Fruit fly (Drosophila melanogaster): ENCODE measurements around the gene CG12011.

CG12011 gene

dm6 chr3L:1723053-1723452 lies 28.6 kb downstream of the CG12011 start, which contains the start of gene CG18171:
CG18171 (minus strand) TSS chr3L:1723153.
- TF ChIP-seq dm (GFP tag; optimal IDR thresholded peaks at IDR 0.05): no peak
- TF ChIP-seq bcd (GFP tag; optimal IDR thresholded peaks at IDR 0.05): no peak
- TF ChIP-seq yki (optimal IDR thresholded peaks at IDR 0.05): no peak
- no peak for TF ChIP-seq Poxn (GFP tag; IDR thresholded peaks at IDR 0.05)
- TF ChIP-seq CG6791 (GFP tag; IDR thresholded peaks at IDR 0.05; ENCODE audit: partially characterized antibody): no peak

dm6 chr3L:1724090-1724489 lies 29.7 kb downstream of the CG12011 start, which contains the start of gene CG12035:
CG12035 (plus strand) TSS chr3L:1724390.
- TF ChIP-seq NC2α (GFP tag; optimal IDR thresholded peaks at IDR 0.05): no peak
- no peak for TF ChIP-seq CG8924 (tag; optimal IDR thresholded peaks at IDR 0.05)
- no peak for TF ChIP-seq croc (GFP tag; conservative IDR thresholded peaks at IDR 0.05)
- no peak for TF ChIP-seq CG4854 (GFP tag; optimal IDR thresholded peaks at IDR 0.05)
- TF ChIP-seq CG10462 (GFP tag; optimal IDR thresholded peaks at IDR 0.05): no peak
- TF ChIP-seq CG6654 (GFP tag; optimal IDR thresholded peaks at IDR 0.05): no peak
- TF ChIP-seq pho (GFP tag; optimal IDR thresholded peaks at IDR 0.05): no peak
- no peak for TF ChIP-seq CG8281 (tag; optimal IDR thresholded peaks at IDR 0.05)
- TF ChIP-seq CG6689 (GFP tag; IDR thresholded peaks at IDR 0.05): no peak
- TF ChIP-seq NC2β (GFP tag; optimal IDR thresholded peaks at IDR 0.05): no peak
- TF ChIP-seq CG12942 (GFP tag; optimal IDR thresholded peaks at IDR 0.05): no peak
- no peak for TF ChIP-seq fu2 (GFP tag; optimal IDR thresholded peaks at IDR 0.05)
- no peak for TF ChIP-seq CG15011 (GFP tag; optimal IDR thresholded peaks at IDR 0.05)
- no peak for TF ChIP-seq CG11504 (tag; optimal IDR thresholded peaks at IDR 0.05)
- TF ChIP-seq exex (tag; optimal IDR thresholded peaks at IDR 0.05): no peak
- no peak for TF ChIP-seq CG7372 (GFP tag; IDR thresholded peaks at IDR 0.05)
- no peak for TF ChIP-seq knrl (GFP tag; IDR thresholded peaks at IDR 0.05; ENCODE audit: partially characterized antibody)
- no peak for TF ChIP-seq Med (GFP tag)
- TF ChIP-seq Poxn (GFP tag; IDR thresholded peaks at IDR 0.05): no peak

dm6 chr3L:1726747-1727146 lies 32.3 kb downstream of the CG12011 start:
- TF ChIP-seq ind (GFP tag; optimal IDR thresholded peaks at IDR 0.05) (no peak), CG15479 (GFP tag; optimal IDR thresholded peaks at IDR 0.05) (peak; percentile 57), grn (GFP tag; optimal IDR thresholded peaks at IDR 0.05) (peak; percentile 20), cwo (GFP tag; optimal IDR thresholded peaks at IDR 0.05) (peak; percentile 16), Pdp1 (GFP tag; optimal IDR thresholded peaks at IDR 0.05) (peak in 1 of 2 experiments; percentile 2)

dm6 chr3L:1727431-1727830 lies 33.0 kb downstream of the CG12011 start:
- TF ChIP-seq bcd (GFP tag; optimal IDR thresholded peaks at IDR 0.05) (no peak), CG18011 (GFP tag; optimal IDR thresholded peaks at IDR 0.05) (no peak), CG2199 (GFP tag; IDR thresholded peaks at IDR 0.05) (0 out of 3 replicates have a peak, but pooled peaks have one; percentile 56), CG15479 (GFP tag; optimal IDR thresholded peaks at IDR 0.05) (peak; percentile 56), prd (optimal IDR thresholded peaks at IDR 0.05) (no peak), prd (GFP tag; IDR thresholded peaks at IDR 0.05) (no peak)

dm6 chr3L:1729380-1730159 lies 35.2 kb downstream of the CG12011 start:
- TF ChIP-seq gcm (GFP tag; optimal IDR thresholded peaks at IDR 0.05) (peak; percentile 96), PHDP (tag; optimal IDR thresholded peaks at IDR 0.05) (no peak), maf-S (GFP tag; optimal IDR thresholded peaks at IDR 0.05) (no peak), CG2199 (GFP tag; IDR thresholded peaks at IDR 0.05) (0 out of 3 replicates have a peak, but pooled peaks have one; percentile 20), Opbp (GFP tag; IDR thresholded peaks at IDR 0.05; ENCODE audit: partially characterized antibody) (peak; percentile 16; the same call in 1 of the 3 replicates), CG4360 (GFP tag; IDR thresholded peaks at IDR 0.05) (peak; percentile 69), CG6175 (GFP tag; IDR thresholded peaks at IDR 0.05) (no peak), disco-r (GFP tag; optimal IDR thresholded peaks at IDR 0.05) (no peak)
